Fruit fly (Drosophila melanogaster): Measurements from ENCODE around the gene CG9147.

- TF ChIP-seq usp (GFP tag; optimal IDR thresholded peaks at IDR 0.05) (no peak), CG8478 (optimal IDR thresholded peaks at IDR 0.05) (no peak)
Observed at dm6 chr2L:6082157-6082645, 16.4 kb downstream of the CG9147 start, which contains the start of gene Kr-h1.

All from whole organism.